Fruit fly (Drosophila melanogaster) whole organism, embryonic: ENCODE data around the gene sob.

ENCODE experiments used
- CG1024 ChIP-seq: fragments of 200-800 bp; sonication (Bioruptor generic); IDR thresholded peaks from 2 replicates; pipeline ENCODE4 v1.3.6; 2022; ENCODE audit warnings: missing biosample characterization, missing genetic modification characterization
- CG11085 ChIP-seq: fragments of 200-800 bp; sonication (Bioruptor generic); IDR thresholded peaks from 2 replicates; pipeline ENCODE4 v1.3.6; 2022; ENCODE audit warnings: missing biosample characterization, missing genetic modification characterization
- CG11247 ChIP-seq: fragments of 200-800 bp; sonication (Bioruptor generic); IDR thresholded peaks from 2 replicates; pipeline ENCODE4 v1.3.6; 2022; ENCODE audit warnings: missing biosample characterization, missing genetic modification characterization
- CG12104 ChIP-seq: fragments of 200-800 bp; sonication (Bioruptor generic); optimal IDR thresholded peaks from 3 replicates; lab custom pipeline; 2016; ENCODE audit warnings: missing biosample characterization, missing genetic modification characterization
- CG12391 ChIP-seq: fragments of 200-800 bp; sonication (Bioruptor generic); optimal IDR thresholded peaks from 3 replicates; lab custom pipeline; 2018; ENCODE audit warnings: missing biosample characterization, mild to moderate bottlenecking, missing genetic modification characterization, moderate library complexity
- CG13894 ChIP-seq: fragments of 200-800 bp; sonication (Bioruptor generic); optimal IDR thresholded peaks from 3 replicates; lab custom pipeline; 2018; ENCODE audit warnings: missing biosample characterization, mild to moderate bottlenecking, missing genetic modification characterization, moderate library complexity
- CG15696 ChIP-seq: fragments of 200-800 bp; sonication (Bioruptor generic); optimal IDR thresholded peaks from 2 replicates; lab custom pipeline; 2019; ENCODE audit warnings: missing biosample characterization, mild to moderate bottlenecking, missing genetic modification characterization, moderate library complexity
- CG1602 ChIP-seq: fragments of 200-800 bp; sonication (Bioruptor generic); optimal IDR thresholded peaks from 3 replicates; lab custom pipeline; 2016; ENCODE audit warnings: missing biosample characterization, missing genetic modification characterization
- CG17829 ChIP-seq: fragments of 200-800 bp; optimal IDR thresholded peaks from 2 replicates; lab custom pipeline; 2019; ENCODE audit warnings: missing biosample characterization, mild to moderate bottlenecking, missing genetic modification characterization, moderate library complexity
- CG18262 ChIP-seq: fragments of 200-800 bp; optimal IDR thresholded peaks from 3 replicates; lab custom pipeline; 2019; ENCODE audit warnings: missing biosample characterization, mild to moderate bottlenecking, missing genetic modification characterization, moderate library complexity
- CG18619 ChIP-seq: fragments of 200-800 bp; sonication (Bioruptor generic); optimal IDR thresholded peaks from 3 replicates; lab custom pipeline; 2017; ENCODE audit warnings: missing biosample characterization, mild to moderate bottlenecking, missing genetic modification characterization
- CG2120 ChIP-seq: fragments of 200-800 bp; sonication (Bioruptor generic); optimal IDR thresholded peaks from 3 replicates; lab custom pipeline; 2016; ENCODE audit warnings: missing biosample characterization, missing genetic modification characterization
- CG4820 ChIP-seq: fragments of 200-800 bp; sonication (Bioruptor generic); optimal IDR thresholded peaks from 3 replicates; lab custom pipeline; 2016; ENCODE audit warnings: missing biosample characterization, missing genetic modification characterization
- CG5180 ChIP-seq: fragments of 200-800 bp; sonication (Bioruptor generic); optimal IDR thresholded peaks from 3 replicates; lab custom pipeline; 2017; ENCODE audit warnings: missing biosample characterization, missing genetic modification characterization, mild to moderate bottlenecking, moderate library complexity, missing genetic modification reagents
- CG7357 ChIP-seq: fragments of 200-800 bp; sonication (Bioruptor generic); IDR thresholded peaks from 3 replicates; pipeline ENCODE4 v1.3.6; 2022; ENCODE audit warnings: missing biosample characterization, missing genetic modification characterization
- CG7839 ChIP-seq: fragments of 200-800 bp; sonication (Bioruptor generic); optimal IDR thresholded peaks from 3 replicates; lab custom pipeline; 2018; ENCODE audit warnings: missing biosample characterization, mild to moderate bottlenecking, missing genetic modification characterization, moderate library complexity
- CG8359 ChIP-seq: fragments of 200-800 bp; sonication (Bioruptor generic); optimal IDR thresholded peaks from 2 replicates; lab custom pipeline; 2017; ENCODE audit warnings: missing biosample characterization, mild to moderate bottlenecking, missing genetic modification characterization, borderline replicate concordance
- CG8388 ChIP-seq: fragments of 200-800 bp; sonication (Bioruptor generic); optimal IDR thresholded peaks from 2 replicates; lab custom pipeline; 2019; ENCODE audit warnings: missing biosample characterization, mild to moderate bottlenecking, missing genetic modification characterization, moderate library complexity
- CG8924 ChIP-seq: fragments of 200-800 bp; optimal IDR thresholded peaks from 3 replicates; lab custom pipeline; 2019; ENCODE audit warnings: missing biosample characterization, mild to moderate bottlenecking, missing genetic modification characterization, moderate library complexity
- CG9727 ChIP-seq: fragments of 200-800 bp; sonication (Bioruptor generic); optimal IDR thresholded peaks from 3 replicates; lab custom pipeline; 2017; ENCODE audit warnings: missing biosample characterization, mild to moderate bottlenecking, missing genetic modification characterization
- Dfd ChIP-seq, 2 experiments: fragments of >200 bp; optimal IDR thresholded peaks; 2 replicates each; lab custom pipeline; 2017; ENCODE audit warnings: missing biosample characterization in 2 of 2, missing genetic modification characterization in 2 of 2
- Drgx ChIP-seq: fragments of 200-800 bp; sonication (Bioruptor generic); IDR thresholded peaks from 2 replicates; pipeline ENCODE4 v1.3.6; 2022; ENCODE audit warnings: missing biosample characterization, missing genetic modification characterization
- ERR ChIP-seq: fragments of 200-800 bp; sonication (Bioruptor generic); optimal IDR thresholded peaks from 2 replicates; lab custom pipeline; 2016; ENCODE audit warnings: missing biosample characterization, missing genetic modification characterization
- Ets65A ChIP-seq: fragments of 200-800 bp; sonication (Bioruptor generic); peaks from one replicate; lab custom pipeline; 2016; ENCODE audit warnings: missing biosample characterization, missing genetic modification characterization
- Gsc ChIP-seq: fragments of 200-800 bp; sonication (Bioruptor generic); IDR thresholded peaks from 2 replicates; pipeline ENCODE4 v1.3.6; 2022; ENCODE audit warnings: missing biosample characterization, missing genetic modification characterization
- Gug ChIP-seq: fragments of 200-800 bp; sonication (Bioruptor generic); IDR thresholded peaks from 4 replicates; pipeline ENCODE4 v1.3.6; 2022; ENCODE audit warnings: missing biosample characterization, missing genetic modification characterization
- Kr ChIP-seq: fragments of 200-800 bp; sonication (Bioruptor generic); optimal IDR thresholded peaks from 2 replicates; lab custom pipeline; 2017; ENCODE audit warnings: missing biosample characterization, mild to moderate bottlenecking, missing genetic modification characterization
- Lhr ChIP-seq: fragments of 200-800 bp; sonication (Bioruptor generic); optimal IDR thresholded peaks from 3 replicates; lab custom pipeline; 2017; ENCODE audit warnings: mild to moderate bottlenecking, missing biosample characterization, missing genetic modification reagents, missing genetic modification characterization
- Optix ChIP-seq: fragments of 200-800 bp; sonication (Bioruptor generic); IDR thresholded peaks from 3 replicates; pipeline ENCODE4 v1.3.6; 2022; ENCODE audit warnings: missing biosample characterization, missing genetic modification characterization
- Pdp1 ChIP-seq, 2 experiments: fragments of 200-800 bp; sonication (Bioruptor generic); optimal IDR thresholded peaks; 3 replicates each; lab custom pipeline; 2016; ENCODE audit warnings: missing biosample characterization in 2 of 2, missing genetic modification characterization in 2 of 2, mild to moderate bottlenecking in 1 of 2, moderate library complexity in 1 of 2
- Sox100B ChIP-seq: fragments of 200-800 bp; sonication (Bioruptor generic); optimal IDR thresholded peaks from 3 replicates; lab custom pipeline; 2018; ENCODE audit warnings: missing biosample characterization, mild to moderate bottlenecking, missing genetic modification characterization
- Sry-δ ChIP-seq: fragments of 200-800 bp; sonication (Bioruptor generic); optimal IDR thresholded peaks from 2 replicates; lab custom pipeline; 2016; ENCODE audit warnings: missing biosample characterization, missing genetic modification characterization
- aop ChIP-seq: fragments of 200-800 bp; sonication (Bioruptor generic); IDR thresholded peaks from 2 replicates; pipeline ENCODE4 v1.3.6; 2022; ENCODE audit warnings: missing biosample characterization, missing genetic modification characterization
- ash1 ChIP-seq: fragments of 200-800 bp; sonication (Bioruptor generic); optimal IDR thresholded peaks from 2 replicates; lab custom pipeline; 2018; ENCODE audit warnings: missing biosample characterization, mild to moderate bottlenecking, missing genetic modification characterization
- btn ChIP-seq: fragments of 200-800 bp; sonication (Bioruptor generic); optimal IDR thresholded peaks from 2 replicates; lab custom pipeline; 2016; ENCODE audit warnings: missing biosample characterization, missing genetic modification characterization
- chinmo ChIP-seq: fragments of 200-800 bp; sonication (Bioruptor generic); IDR thresholded peaks from 4 replicates; pipeline ENCODE4 v1.3.6; 2022; ENCODE audit warnings: missing biosample characterization, missing genetic modification characterization; ENCODE audit not compliant: partially characterized antibody
- crc ChIP-seq: fragments of 200-800 bp; sonication (Bioruptor generic); optimal IDR thresholded peaks from 2 replicates; lab custom pipeline; 2016; ENCODE audit warnings: missing biosample characterization, missing genetic modification characterization
- dimm ChIP-seq: fragments of 200-800 bp; sonication (Bioruptor generic); IDR thresholded peaks from 2 replicates; pipeline ENCODE4 v1.3.6; 2022; ENCODE audit warnings: missing biosample characterization, missing genetic modification characterization
- dm ChIP-seq: fragments of 200-800 bp; sonication (Bioruptor generic); optimal IDR thresholded peaks from 3 replicates; lab custom pipeline; 2016; ENCODE audit warnings: missing biosample characterization, missing genetic modification characterization
- emc ChIP-seq: fragments of 200-800 bp; sonication (Bioruptor generic); optimal IDR thresholded peaks from 2 replicates; lab custom pipeline; 2016; ENCODE audit warnings: missing biosample characterization, missing genetic modification characterization
- exex ChIP-seq: fragments of 200-800 bp; sonication (Bioruptor generic); optimal IDR thresholded peaks from 4 replicates; lab custom pipeline; 2018; ENCODE audit warnings: missing biosample characterization, mild to moderate bottlenecking, missing genetic modification characterization, moderate library complexity
- fd102C ChIP-seq: fragments of 200-800 bp; sonication (Bioruptor generic); optimal IDR thresholded peaks from 2 replicates; lab custom pipeline; 2018; ENCODE audit warnings: missing biosample characterization, mild to moderate bottlenecking, missing genetic modification characterization, moderate library complexity
- grn ChIP-seq: fragments of 200-800 bp; sonication (Bioruptor generic); optimal IDR thresholded peaks from 3 replicates; lab custom pipeline; 2017; ENCODE audit warnings: missing biosample characterization, missing genetic modification characterization
- h ChIP-seq: fragments of >200 bp; optimal IDR thresholded peaks from 2 replicates; lab custom pipeline; 2017
- hth ChIP-seq: fragments of >200 bp; optimal IDR thresholded peaks from 2 replicates; lab custom pipeline; 2017; ENCODE audit warnings: inconsistent platforms
- jumu ChIP-seq: fragments of 200-800 bp; sonication (Bioruptor generic); optimal IDR thresholded peaks from 3 replicates; lab custom pipeline; 2016; ENCODE audit warnings: missing biosample characterization, missing genetic modification characterization
- mld ChIP-seq: fragments of 200-800 bp; sonication (Bioruptor generic); IDR thresholded peaks from 3 replicates; pipeline ENCODE4 v1.3.6; 2022; ENCODE audit warnings: missing biosample characterization, missing genetic modification characterization; ENCODE audit not compliant: partially characterized antibody
- oc ChIP-seq: fragments of 200-800 bp; sonication (Bioruptor generic); optimal IDR thresholded peaks from 2 replicates; lab custom pipeline; 2018; ENCODE audit warnings: missing biosample characterization, mild to moderate bottlenecking, missing genetic modification characterization, moderate library complexity
- pho ChIP-seq: fragments of 200-800 bp; sonication (Bioruptor generic); optimal IDR thresholded peaks from 2 replicates; lab custom pipeline; 2016; ENCODE audit warnings: missing biosample characterization, missing genetic modification characterization
- sc ChIP-seq, 3 experiments: fragments of >200 bp in 2 of 3; fragments of 200-800 bp in 1 of 3; sonication (Bioruptor generic) in 1 of 3; optimal IDR thresholded peaks; 2 replicates in 2 of 3; 3 replicates in 1 of 3; lab custom pipeline; 2017; ENCODE audit warnings: mild to moderate bottlenecking in 1 of 3, missing biosample characterization in 1 of 3, missing genetic modification characterization in 1 of 3, missing genetic modification reagents in 1 of 3
- ssp ChIP-seq: fragments of 200-800 bp; sonication (Bioruptor generic); IDR thresholded peaks from 2 replicates; pipeline ENCODE4 v1.3.6; 2022; ENCODE audit warnings: missing biosample characterization, missing genetic modification characterization
- zfh1 ChIP-seq: fragments of 200-800 bp; sonication (Bioruptor generic); IDR thresholded peaks from 3 replicates; pipeline ENCODE4 v1.3.6; 2022; ENCODE audit warnings: missing biosample characterization, missing genetic modification characterization

sob gene

dm6 chr2L:3587286-3587685, 6.7 kb upstream of the sob start (continued):
- TF ChIP-seq chinmo (GFP tag; lab: Robert Waterston, UW) (no peak), Dfd (GFP tag; optimal IDR thresholded peaks at IDR 0.05; lab: Kevin White, UChicago) (no peak), h (lab: Kevin White, UChicago) (no peak), ssp (GFP tag; lab: Robert Waterston, UW) (peak; percentile 27; the same call in 1 of the 2 replicates), ash1 (no peak), CG12391 (peak; percentile 56), CG17829 (tag; lab: Kevin White, UChicago) (peak; percentile 57), Ets65A (GFP tag; lab: Kevin White, UChicago) (no peak), CG8359 (GFP tag; lab: Kevin White, UChicago) (no peak), Drgx (GFP tag; lab: Robert Waterston, UW) (no peak), pho (GFP tag; lab: Kevin White, UChicago) (no peak), CG1024 (no peak), CG15696 (tag; lab: Kevin White, UChicago) (peak; percentile 27), Lhr (GFP tag; lab: Kevin White, UChicago) (no peak), Gsc (GFP tag; lab: Robert Waterston, UW) (no peak), Sry-δ (GFP tag; lab: Kevin White, UChicago) (no peak), CG8924 (tag; lab: Kevin White, UChicago) (peak; percentile 39), CG12104 (no peak), CG5180 (GFP tag; lab: Kevin White, UChicago) (no peak), CG4820 (GFP tag; lab: Kevin White, UChicago) (peak; percentile 44), CG18262 (tag; lab: Kevin White, UChicago) (peak; percentile 70), Optix (no peak), zfh1 (peak; percentile 39; the same call in 1 of the 3 replicates), Sox100B (peak; percentile 26), CG11085 (GFP tag; lab: Robert Waterston, UW) (no peak), grn (no peak), Kr (no peak), CG2120 (GFP tag; lab: Kevin White, UChicago) (no peak), exex (tag; lab: Kevin White, UChicago) (no peak), CG8388 (GFP tag; lab: Kevin White, UChicago) (peak; percentile 47), fd102C (GFP tag; lab: Kevin White, UChicago) (no peak), emc (GFP tag; lab: Kevin White, UChicago) (no peak), jumu (GFP tag; lab: Kevin White, UChicago) (peak; percentile 2), ERR (GFP tag; lab: Kevin White, UChicago) (no peak), oc (no peak), CG7357 (GFP tag; lab: Robert Waterston, UW) (peak; percentile 39; the same call in 1 of the 3 replicates), CG13894 (tag; lab: Kevin White, UChicago) (no peak), sc (optimal IDR thresholded peaks at IDR 0.05; lab: Kevin White, UChicago) (no peak), sc (GFP tag; optimal IDR thresholded peaks at IDR 0.05; lab: Kevin White, UChicago) (no peak), aop (GFP tag; lab: Robert Waterston, UW) (no peak), btn (GFP tag; lab: Kevin White, UChicago) (no peak), hth (lab: Kevin White, UChicago) (no peak), CG9727 (GFP tag; lab: Kevin White, UChicago) (peak; percentile 53), CG7839 (tag; lab: Kevin White, UChicago) (peak; percentile 54), mld (GFP tag; lab: Robert Waterston, UW) (no peak), crc (GFP tag; lab: Kevin White, UChicago) (no peak), CG18619 (GFP tag; lab: Kevin White, UChicago) (no peak), dm (GFP tag; lab: Kevin White, UChicago) (no peak), Gug (no peak), CG1602 (peak; percentile 26), Pdp1 (GFP tag; optimal IDR thresholded peaks at IDR 0.05; lab: Kevin White, UChicago) (peak; percentile 25 to 35), CG11247 (GFP tag; lab: Robert Waterston, UW) (no peak), dimm (GFP tag; lab: Robert Waterston, UW) (no peak)
